Worm (Caenorhabditis elegans): ENCODE results near the gene tsp-6.

DNA sequence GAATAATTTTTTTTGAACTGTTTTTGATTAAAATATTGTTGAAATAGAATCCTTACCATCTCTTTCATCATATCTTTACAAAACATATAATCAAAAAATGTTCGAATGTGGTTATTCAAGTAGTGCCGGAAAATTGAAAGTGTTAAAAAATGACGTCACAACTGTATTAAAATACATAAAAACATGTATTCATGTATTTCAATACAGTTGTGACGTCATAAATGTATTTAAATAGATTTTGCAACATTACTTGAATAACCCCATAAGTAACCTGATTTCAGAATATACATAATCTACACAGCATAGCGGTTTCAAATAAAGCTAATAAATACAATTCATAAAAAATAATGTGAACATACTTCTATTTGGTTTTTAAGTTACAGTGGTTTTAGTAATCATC lies 43.3 kb upstream of the tsp-6 start:
- TF ChIP-seq W03F9.2 (tag; optimal IDR thresholded peaks at IDR 0.05) (no peak), him-1 (tag; optimal IDR thresholded peaks at IDR 0.05) (no peak)

All from whole organism, L4/young adult.